Fruit fly (Drosophila melanogaster): ENCODE data around the gene CG13634.

CG13634 gene

DNA sequence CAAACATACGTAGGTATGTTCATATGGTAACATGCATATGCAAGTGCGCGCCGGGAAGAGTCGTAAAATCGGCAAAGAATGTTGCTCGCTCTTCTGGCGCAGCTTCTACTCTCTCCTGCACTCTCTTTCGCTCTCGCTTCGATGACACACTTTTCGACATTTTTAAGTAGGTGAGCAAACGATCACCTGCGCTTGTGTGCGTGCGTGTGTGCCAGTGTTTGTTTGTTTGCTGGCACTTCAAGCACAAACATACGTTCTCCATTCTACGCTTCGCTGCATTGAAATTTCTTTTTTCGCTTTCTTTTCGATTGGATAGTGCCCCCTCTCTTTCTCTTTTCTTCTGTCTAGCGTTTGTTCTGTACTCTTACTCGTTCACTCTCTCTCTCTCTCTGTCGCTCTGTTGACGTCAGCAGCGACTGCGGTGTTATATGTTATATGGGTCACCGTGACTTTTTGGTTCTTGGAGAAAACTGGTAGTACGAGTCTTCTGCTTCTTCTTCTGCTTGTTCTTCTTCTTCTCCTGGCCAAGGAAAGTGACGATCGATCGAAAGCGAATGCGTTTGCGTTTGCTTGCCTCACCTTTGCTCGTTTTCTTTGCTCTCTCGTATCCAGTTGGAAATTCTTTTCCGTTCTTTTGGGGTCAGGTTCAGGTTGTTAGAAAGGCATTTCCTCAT is 22.1 kb downstream of the CG13634 start:
- TF ChIP-seq CG7045 (GFP tag; optimal IDR thresholded peaks at IDR 0.05) (no peak), CG12768 (GFP tag; optimal IDR thresholded peaks at IDR 0.05) (no peak)

DNA sequence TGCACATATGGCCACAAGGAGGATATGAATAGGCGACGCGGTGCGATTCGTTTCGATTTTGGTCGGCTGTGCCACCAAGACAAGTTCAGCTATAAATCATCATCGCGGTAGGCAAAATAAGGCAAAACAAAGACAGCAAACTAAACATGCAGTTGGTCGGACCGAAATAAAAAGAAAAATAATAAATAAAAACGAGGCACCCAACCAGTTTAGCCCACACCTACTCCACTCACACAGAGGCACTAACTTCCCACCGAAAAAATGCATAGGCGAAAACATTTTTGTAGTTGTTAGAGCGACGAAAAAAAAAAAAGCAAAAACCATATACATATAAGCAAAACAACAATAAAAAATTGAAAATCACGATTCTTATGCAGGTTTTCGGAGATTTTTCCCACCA is 23.3 kb downstream of the CG13634 start:
- TF ChIP-seq kay (GFP tag; ENCODE audit: borderline replicate concordance) (peak; percentile 21), CG12768 (GFP tag; optimal IDR thresholded peaks at IDR 0.05) (no peak)

DNA sequence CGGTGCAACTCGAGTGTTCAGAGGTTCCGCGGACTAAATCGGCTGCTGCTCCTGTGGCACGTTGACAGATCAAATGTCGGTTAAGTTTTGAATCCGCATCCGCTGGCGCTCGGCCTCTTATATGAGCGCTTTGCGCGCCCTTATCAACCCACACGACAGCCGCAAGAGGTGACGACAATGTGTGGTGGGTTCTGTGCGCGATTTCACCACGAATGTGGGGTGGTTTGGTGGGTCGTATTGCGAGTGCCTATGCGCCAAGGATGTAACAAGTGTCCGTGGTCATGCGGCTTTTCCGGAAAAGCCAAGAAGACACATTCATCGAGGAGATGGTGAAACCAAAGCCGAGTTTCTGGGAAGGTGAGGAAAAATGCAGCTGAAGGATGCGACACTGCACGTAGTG is 25.0 kb downstream of the CG13634 start, which contains the start of gene AstA:
TSS of gene AstA (minus strand) at position 101 of the 400 bp plus-strand sequence.
- TF ChIP-seq bab1 (GFP tag; optimal IDR thresholded peaks at IDR 0.05) (no peak), Crg-1 (GFP tag; optimal IDR thresholded peaks at IDR 0.05) (no peak), CG1620 (GFP tag; optimal IDR thresholded peaks at IDR 0.05) (no peak), tj (GFP tag; optimal IDR thresholded peaks at IDR 0.05) (no peak), Clk (GFP tag; optimal IDR thresholded peaks at IDR 0.05) (no peak), CG33017 (tag; optimal IDR thresholded peaks at IDR 0.05) (no peak), CG12768 (GFP tag; optimal IDR thresholded peaks at IDR 0.05) (no peak), ovo (GFP tag; optimal IDR thresholded peaks at IDR 0.05) (no peak), Hr96 (GFP tag; optimal IDR thresholded peaks at IDR 0.05) (no peak), pad (GFP tag; optimal IDR thresholded peaks at IDR 0.05) (no peak), Mnt (GFP tag; optimal IDR thresholded peaks at IDR 0.05) (no peak)

DNA sequence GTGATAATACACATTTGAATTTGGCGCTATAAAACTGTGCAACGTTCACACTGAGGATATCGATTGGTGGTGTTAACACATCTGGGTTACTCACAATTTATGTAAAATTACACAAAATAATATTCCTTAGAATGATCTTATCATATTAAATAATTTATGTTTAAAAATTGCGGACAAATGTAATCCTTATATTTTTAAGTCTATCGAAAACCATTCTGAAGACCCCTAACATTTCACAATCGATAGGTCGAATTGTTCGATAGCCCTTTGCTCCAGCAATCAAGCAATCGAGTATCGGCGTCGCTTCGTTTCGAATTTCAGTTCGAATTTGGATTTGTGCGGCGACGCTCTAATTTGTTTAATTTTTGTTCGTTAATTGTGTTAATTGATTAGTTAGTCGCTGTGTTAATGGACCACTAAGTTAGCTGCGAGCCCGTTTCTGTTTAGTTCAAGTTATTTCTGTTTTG is 36.3 kb downstream of the CG13634 start, which contains the start of gene asp:
TSS of gene asp (plus strand) at position 289 of the 467 bp plus-strand sequence.
- peak; percentile 17 for TF ChIP-seq CG14711 (tag; optimal IDR thresholded peaks at IDR 0.05)
- no peak for TF ChIP-seq ovo (GFP tag; optimal IDR thresholded peaks at IDR 0.05)
- peak; percentile 42 for TF ChIP-seq CG5204 (GFP tag; optimal IDR thresholded peaks at IDR 0.05)
- TF ChIP-seq toe (GFP tag; optimal IDR thresholded peaks at IDR 0.05) = peak; percentile 58
- peak; percentile 28 for TF ChIP-seq bab1 (GFP tag; optimal IDR thresholded peaks at IDR 0.05)
- peak; percentile 12 for TF ChIP-seq CG7101 (tag; optimal IDR thresholded peaks at IDR 0.05)
- TF ChIP-seq kay (GFP tag; ENCODE audit: borderline replicate concordance) = peak; percentile 52
- TF ChIP-seq Clk (GFP tag; optimal IDR thresholded peaks at IDR 0.05) = no peak
- no peak for TF ChIP-seq cnc (optimal IDR thresholded peaks at IDR 0.05)
- TF ChIP-seq Mnt (GFP tag; optimal IDR thresholded peaks at IDR 0.05) = no peak
- TF ChIP-seq CG7045 (GFP tag; optimal IDR thresholded peaks at IDR 0.05) = no peak
- peak; percentile 45 for TF ChIP-seq CG1620 (GFP tag; optimal IDR thresholded peaks at IDR 0.05)
- no peak for TF ChIP-seq Hr96 (GFP tag; optimal IDR thresholded peaks at IDR 0.05)

dm6 chr3R:24749055-24749992 is 40.6 kb downstream of the CG13634 start, which contains the start of gene tld:
Gene tld (plus strand): TSS chr3R:24749731.
- TF ChIP-seq kay (GFP tag; ENCODE audit: borderline replicate concordance) (no peak), Crg-1 (GFP tag; optimal IDR thresholded peaks at IDR 0.05) (no peak), CG14711 (tag; optimal IDR thresholded peaks at IDR 0.05) (no peak), CG7045 (GFP tag; optimal IDR thresholded peaks at IDR 0.05) (no peak)
